Fruit fly (Drosophila melanogaster): ENCODE data around the gene CG33203.

The CG33203 gene

DNA sequence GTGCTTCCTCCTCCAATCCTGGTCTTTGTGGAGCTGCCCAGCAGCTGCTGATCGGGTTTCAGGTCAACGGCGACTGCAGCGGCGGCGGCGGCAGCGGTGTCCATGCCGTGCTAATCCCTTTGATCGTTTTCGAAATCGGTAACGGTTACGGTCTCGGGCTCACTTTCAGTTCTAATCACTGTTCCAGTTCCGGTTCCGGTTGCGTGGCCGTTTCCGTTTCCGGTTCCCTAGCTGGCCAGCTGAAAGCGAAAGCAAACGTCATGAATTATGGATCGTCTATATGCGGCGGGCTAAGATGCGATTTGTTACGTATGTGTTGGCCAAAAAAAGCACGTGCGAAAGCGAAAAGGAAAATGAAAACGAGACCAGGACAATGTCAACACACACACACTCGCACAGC, 696 bp downstream of the CG33203 start:
- no peak for TF ChIP-seq fd96Ca (GFP tag; IDR thresholded peaks at IDR 0.05)
- TF ChIP-seq Pif1B (GFP tag; optimal IDR thresholded peaks at IDR 0.05): no peak
- no peak for TF ChIP-seq EcR (GFP tag; optimal IDR thresholded peaks at IDR 0.05)
- TF ChIP-seq CG8159 (tag; optimal IDR thresholded peaks at IDR 0.05): no peak
- no peak for TF ChIP-seq Pif1A (GFP tag; optimal IDR thresholded peaks at IDR 0.05)
- TF ChIP-seq CG32121 (GFP tag; IDR thresholded peaks at IDR 0.05): no peak
- no peak for TF ChIP-seq CG8301 (tag; optimal IDR thresholded peaks at IDR 0.05)
- no peak for TF ChIP-seq CG10348 (GFP tag; IDR thresholded peaks at IDR 0.05)
- no peak for TF ChIP-seq gl (tag; optimal IDR thresholded peaks at IDR 0.05)
- TF ChIP-seq D1 (tag; optimal IDR thresholded peaks at IDR 0.05): no peak
- no peak for TF ChIP-seq CG12605 (GFP tag; IDR thresholded peaks at IDR 0.05)
- TF ChIP-seq CG34367 (tag; optimal IDR thresholded peaks at IDR 0.05): no peak
- no peak for TF ChIP-seq CG9948 (tag; optimal IDR thresholded peaks at IDR 0.05)
- TF ChIP-seq Snoo (tag; optimal IDR thresholded peaks at IDR 0.05): no peak

DNA sequence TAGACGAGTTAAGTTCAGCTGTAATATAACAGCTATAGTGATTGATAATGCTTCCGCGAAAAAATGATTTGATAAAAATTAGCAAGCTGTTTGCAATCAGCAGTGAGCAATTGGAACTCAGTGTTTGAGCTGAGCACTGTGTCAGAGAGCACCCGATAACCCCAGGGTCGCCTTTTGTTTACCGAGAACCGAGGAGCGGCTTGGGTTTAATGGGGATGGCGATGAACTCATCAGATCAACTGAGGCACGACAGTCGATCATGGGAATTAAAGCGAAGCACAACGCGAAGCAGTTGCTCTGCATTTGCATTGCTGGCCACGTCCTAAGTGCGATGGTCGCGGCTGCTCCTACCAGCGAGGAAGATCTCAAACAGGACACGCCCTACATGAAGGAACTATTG, 4.1 kb downstream of the CG33203 start, which contains the start of gene Nepl21:
Gene Nepl21 (plus strand): TSS at position 260 of the 400 bp plus-strand sequence.
- TF ChIP-seq Ets98B (GFP tag; IDR thresholded peaks at IDR 0.05) (no peak), EcR (GFP tag; optimal IDR thresholded peaks at IDR 0.05) (peak; percentile 76), CG12605 (GFP tag; IDR thresholded peaks at IDR 0.05) (no peak)

DNA sequence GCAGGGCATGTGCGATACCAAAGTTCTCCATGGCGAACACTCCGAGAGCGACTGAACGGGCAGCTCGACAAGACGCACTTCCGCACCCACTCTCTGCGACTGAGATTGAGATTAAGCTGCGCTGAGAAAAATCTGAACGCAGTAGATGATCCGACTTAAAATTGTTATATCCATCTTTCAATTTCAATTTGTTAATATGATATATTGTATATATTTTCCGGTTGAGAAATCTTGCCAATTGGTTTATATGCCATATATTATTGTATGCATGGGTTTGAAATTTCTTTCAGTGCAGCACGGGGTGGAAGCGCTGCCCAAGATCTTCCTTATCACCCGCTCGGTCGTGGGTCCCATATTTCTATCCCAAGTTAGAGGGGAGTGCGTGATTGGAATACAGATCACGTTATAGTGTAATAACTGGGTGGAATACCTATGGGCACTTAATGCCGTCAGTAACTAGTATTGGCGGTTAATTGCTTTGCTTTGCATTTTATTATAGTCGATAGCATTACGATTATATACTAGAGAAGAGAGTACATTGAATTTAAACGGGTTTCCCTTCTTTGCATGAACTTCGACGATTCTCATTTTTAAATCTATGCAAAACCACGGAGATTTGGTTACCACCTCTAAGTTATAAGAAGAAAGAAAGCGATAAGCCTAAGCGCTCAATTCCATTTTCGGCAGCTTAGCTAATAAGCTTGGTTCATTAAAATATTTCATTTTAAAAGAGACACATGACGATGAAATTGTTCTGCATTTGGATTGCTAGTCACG, 7.3 kb downstream of the CG33203 start, which contains the start of the genes Nepl19 and Nepl20:
Gene Nepl19 (minus strand): TSS at position 57 of the 777 bp plus-strand sequence.
Gene Nepl20 (plus strand): TSS at position 727 of the 777 bp plus-strand sequence.
- peak; percentile 92 for TF ChIP-seq CG8159 (tag; optimal IDR thresholded peaks at IDR 0.05)
- TF ChIP-seq Snoo (tag; optimal IDR thresholded peaks at IDR 0.05): peak; percentile 85
- TF ChIP-seq CG12605 (GFP tag; IDR thresholded peaks at IDR 0.05): peak; percentile 91
- peak; percentile 89 for TF ChIP-seq CG34367 (tag; optimal IDR thresholded peaks at IDR 0.05)
- peak; percentile 77 for TF ChIP-seq EcR (GFP tag; optimal IDR thresholded peaks at IDR 0.05)
- TF ChIP-seq CG15710 (tag; optimal IDR thresholded peaks at IDR 0.05): peak; percentile 89
- no peak for TF ChIP-seq D1 (tag; optimal IDR thresholded peaks at IDR 0.05)
- peak; percentile 94 for TF ChIP-seq CG32121 (GFP tag; IDR thresholded peaks at IDR 0.05)
- peak; percentile 65 for TF ChIP-seq CG13204 (GFP tag; optimal IDR thresholded peaks at IDR 0.05)
- TF ChIP-seq gl (tag; optimal IDR thresholded peaks at IDR 0.05): peak; percentile 80
- TF ChIP-seq Pif1A (GFP tag; optimal IDR thresholded peaks at IDR 0.05): peak; percentile 85
- peak; percentile 95 for TF ChIP-seq CG4496 (GFP tag; IDR thresholded peaks at IDR 0.05)
- peak; percentile 91 for TF ChIP-seq CG14655 (GFP tag; optimal IDR thresholded peaks at IDR 0.05)
- peak; percentile 84 for TF ChIP-seq Pif1B (GFP tag; optimal IDR thresholded peaks at IDR 0.05)
- TF ChIP-seq CG9948 (tag; optimal IDR thresholded peaks at IDR 0.05): peak; percentile 85
- peak; percentile 92 for TF ChIP-seq fd96Ca (GFP tag; IDR thresholded peaks at IDR 0.05)
- TF ChIP-seq CG8301 (tag; optimal IDR thresholded peaks at IDR 0.05): peak; percentile 90
- peak; percentile 93 for TF ChIP-seq Ets98B (GFP tag; IDR thresholded peaks at IDR 0.05)
- TF ChIP-seq CG17806 (tag; optimal IDR thresholded peaks at IDR 0.05): peak; percentile 89
- TF ChIP-seq CG10348 (GFP tag; IDR thresholded peaks at IDR 0.05): peak; percentile 65
- peak; percentile 79 for TF ChIP-seq rn (GFP tag; IDR thresholded peaks at IDR 0.05)

DNA sequence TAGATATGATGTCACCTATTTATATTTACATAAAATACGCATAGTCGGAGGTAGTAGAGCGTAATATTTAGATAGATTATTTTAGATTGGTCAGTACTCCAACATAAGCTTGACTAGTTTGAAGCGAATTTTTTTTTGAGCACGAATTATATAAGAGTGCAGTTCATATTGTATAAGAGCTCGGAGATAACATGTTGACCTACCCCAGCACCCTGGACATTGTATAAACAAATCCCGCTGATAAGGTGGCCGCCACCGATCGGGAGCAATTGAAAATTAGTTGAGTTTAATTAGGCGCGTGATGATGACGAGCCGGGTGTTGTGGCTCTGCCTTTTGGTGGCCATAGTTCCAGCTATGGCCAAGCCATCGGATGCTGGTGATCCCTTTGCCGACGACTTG, 12.2 kb downstream of the CG33203 start, which contains the start of gene Nepl18:
Gene Nepl18 (plus strand): TSS at position 277 of the 400 bp plus-strand sequence.
- TF ChIP-seq Ets98B (GFP tag; IDR thresholded peaks at IDR 0.05): no peak
- no peak for TF ChIP-seq CG13204 (GFP tag; optimal IDR thresholded peaks at IDR 0.05)
- TF ChIP-seq CG8301 (tag; optimal IDR thresholded peaks at IDR 0.05): no peak
- TF ChIP-seq CG4496 (GFP tag; IDR thresholded peaks at IDR 0.05): no peak
- no peak for TF ChIP-seq rn (GFP tag; IDR thresholded peaks at IDR 0.05)
- no peak for TF ChIP-seq CG8159 (tag; optimal IDR thresholded peaks at IDR 0.05)
- TF ChIP-seq CG10348 (GFP tag; IDR thresholded peaks at IDR 0.05): no peak
- no peak for TF ChIP-seq CG9948 (tag; optimal IDR thresholded peaks at IDR 0.05)
- TF ChIP-seq CG15710 (tag; optimal IDR thresholded peaks at IDR 0.05): no peak
- TF ChIP-seq Pif1A (GFP tag; optimal IDR thresholded peaks at IDR 0.05): no peak
- no peak for TF ChIP-seq Snoo (tag; optimal IDR thresholded peaks at IDR 0.05)
- no peak for TF ChIP-seq EcR (GFP tag; optimal IDR thresholded peaks at IDR 0.05)
- no peak for TF ChIP-seq CG32121 (GFP tag; IDR thresholded peaks at IDR 0.05)
- no peak for TF ChIP-seq gl (tag; optimal IDR thresholded peaks at IDR 0.05)
- no peak for TF ChIP-seq CG12605 (GFP tag; IDR thresholded peaks at IDR 0.05)
- no peak for TF ChIP-seq D1 (tag; optimal IDR thresholded peaks at IDR 0.05)
- TF ChIP-seq CG14655 (GFP tag; optimal IDR thresholded peaks at IDR 0.05): no peak

DNA sequence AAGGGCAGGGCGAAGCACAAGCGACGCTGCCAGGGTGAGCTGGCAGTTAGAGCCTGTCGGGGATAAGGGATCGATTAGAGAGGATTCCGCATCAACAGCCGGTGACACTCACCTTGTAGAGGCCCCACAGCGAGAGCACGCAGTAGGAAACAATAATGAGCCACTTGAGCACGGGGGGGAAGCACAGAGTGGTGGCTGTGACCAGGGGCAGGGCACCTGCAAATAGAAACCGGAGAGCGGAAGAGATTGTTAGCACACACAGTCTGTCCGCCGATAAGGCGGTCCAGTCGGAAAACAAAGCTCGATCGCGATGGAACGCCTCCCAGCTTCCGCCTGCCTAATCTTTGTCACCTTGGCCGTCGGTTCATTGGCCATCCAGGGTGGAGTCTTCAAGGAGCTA, 14.9 kb downstream of the CG33203 start, which contains the start of gene Nepl17:
Gene Nepl17 (plus strand): TSS at position 301 of the 400 bp plus-strand sequence.
- no peak for TF ChIP-seq CG34367 (tag; optimal IDR thresholded peaks at IDR 0.05)
- TF ChIP-seq fd96Ca (GFP tag; IDR thresholded peaks at IDR 0.05): no peak
- no peak for TF ChIP-seq CG8159 (tag; optimal IDR thresholded peaks at IDR 0.05)
- no peak for TF ChIP-seq CG14655 (GFP tag; optimal IDR thresholded peaks at IDR 0.05)
- TF ChIP-seq D1 (tag; optimal IDR thresholded peaks at IDR 0.05): no peak
- no peak for TF ChIP-seq CG12605 (GFP tag; IDR thresholded peaks at IDR 0.05)
- TF ChIP-seq CG15710 (tag; optimal IDR thresholded peaks at IDR 0.05): no peak
- no peak for TF ChIP-seq rn (GFP tag; IDR thresholded peaks at IDR 0.05)
- no peak for TF ChIP-seq CG10348 (GFP tag; IDR thresholded peaks at IDR 0.05)
- no peak for TF ChIP-seq Pif1B (GFP tag; optimal IDR thresholded peaks at IDR 0.05)
- TF ChIP-seq CG8301 (tag; optimal IDR thresholded peaks at IDR 0.05): no peak
- TF ChIP-seq Pif1A (GFP tag; optimal IDR thresholded peaks at IDR 0.05): no peak
- TF ChIP-seq CG13204 (GFP tag; optimal IDR thresholded peaks at IDR 0.05): no peak
- TF ChIP-seq CG9948 (tag; optimal IDR thresholded peaks at IDR 0.05): no peak
- no peak for TF ChIP-seq CG4496 (GFP tag; IDR thresholded peaks at IDR 0.05)
- TF ChIP-seq gl (tag; optimal IDR thresholded peaks at IDR 0.05): no peak
- no peak for TF ChIP-seq Ets98B (GFP tag; IDR thresholded peaks at IDR 0.05)

All from whole organism, pupa.